Fruit fly (Drosophila melanogaster): ENCODE measurements around the gene Gr61a.

DNA sequence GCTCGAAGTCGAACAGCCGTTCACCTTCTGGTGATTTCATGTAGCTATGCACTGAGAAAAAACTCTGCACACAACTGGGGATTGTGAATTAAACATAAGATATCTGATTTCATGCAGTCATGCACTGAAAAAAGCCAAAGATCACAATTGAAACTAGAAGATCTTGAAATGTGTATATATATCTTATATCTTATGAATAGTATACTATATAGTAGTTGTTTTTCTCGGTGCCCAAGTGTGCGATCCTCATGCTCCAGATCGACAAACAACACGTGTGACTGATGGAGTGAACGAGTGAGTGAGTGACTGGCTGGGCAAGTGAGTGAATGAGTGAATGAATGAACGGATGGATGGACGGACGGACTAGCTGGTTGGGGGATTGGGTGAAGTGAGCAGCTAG lies 19.3 kb upstream of the Gr61a start:
- TF ChIP-seq pan (optimal IDR thresholded peaks at IDR 0.05) (no peak), Dll (optimal IDR thresholded peaks at IDR 0.05) (no peak)

All from whole organism.